Fruit fly (Drosophila melanogaster): Measurements from ENCODE around the gene tna.

tna gene

dm6 chr3L:10844548-10845530, 9.5 kb downstream of the tna start (continued):
- TF ChIP-seq Hey (tag; optimal IDR thresholded peaks at IDR 0.05) (peak; percentile 74), CG6254 (GFP tag; optimal IDR thresholded peaks at IDR 0.05) (peak; percentile 27), CG5180 (GFP tag; optimal IDR thresholded peaks at IDR 0.05) (peak; percentile 17), CG12155 (GFP tag; optimal IDR thresholded peaks at IDR 0.05) (peak; percentile 14), CG2202 (tag; optimal IDR thresholded peaks at IDR 0.05) (peak; percentile 56), sisA (GFP tag; IDR thresholded peaks at IDR 0.05) (0 out of 2 replicates have a peak, but pooled peaks have one; percentile 19), yki (optimal IDR thresholded peaks at IDR 0.05) (no peak), CG12299 (tag; optimal IDR thresholded peaks at IDR 0.05) (peak; percentile 2), inv (GFP tag; IDR thresholded peaks at IDR 0.05; ENCODE audit: partially characterized antibody) (no peak), CG8944 (GFP tag; optimal IDR thresholded peaks at IDR 0.05) (peak; percentile 3), twi (tag; optimal IDR thresholded peaks at IDR 0.05) (peak; percentile 20), Six4 (GFP tag; optimal IDR thresholded peaks at IDR 0.05) (no peak), CG1603 (tag; optimal IDR thresholded peaks at IDR 0.05) (peak; percentile 63), gfzf (GFP tag; optimal IDR thresholded peaks at IDR 0.05) (peak; percentile 15), Myb (GFP tag; optimal IDR thresholded peaks at IDR 0.05) (peak; percentile 17), Ssrp (tag; optimal IDR thresholded peaks at IDR 0.05) (peak; percentile 67), sens (GFP tag) (peak; percentile 95), dm (GFP tag; optimal IDR thresholded peaks at IDR 0.05) (peak; percentile 7), lola (GFP tag; optimal IDR thresholded peaks at IDR 0.05) (peak in 1 of 3 experiments; percentile 79), Kr (GFP tag; optimal IDR thresholded peaks at IDR 0.05) (peak; percentile 59), MESR4 (GFP tag; optimal IDR thresholded peaks at IDR 0.05) (no peak), Blimp-1 (GFP tag; optimal IDR thresholded peaks at IDR 0.05) (peak; percentile 56), CG7987 (GFP tag; optimal IDR thresholded peaks at IDR 0.05) (no peak), gsb-n (tag; optimal IDR thresholded peaks at IDR 0.05) (peak; percentile 11), CG4424 (GFP tag; optimal IDR thresholded peaks at IDR 0.05) (peak; percentile 58), D (optimal IDR thresholded peaks at IDR 0.05) (no peak), D (GFP tag; optimal IDR thresholded peaks at IDR 0.05) (peak; percentile 62), Atf-2 (GFP tag; optimal IDR thresholded peaks at IDR 0.05) (peak; percentile 44), Oli (tag; optimal IDR thresholded peaks at IDR 0.05) (peak; percentile 64), crol (GFP tag; IDR thresholded peaks at IDR 0.05) (peak; percentile 23; the same call in 1 of the 2 replicates), CG2129 (GFP tag; IDR thresholded peaks at IDR 0.05; ENCODE audit: partially characterized antibody) (no peak), HLH3B (GFP tag; IDR thresholded peaks at IDR 0.05) (no peak), mld (GFP tag; IDR thresholded peaks at IDR 0.05; ENCODE audit: partially characterized antibody) (no peak), PHDP (tag; optimal IDR thresholded peaks at IDR 0.05) (peak; percentile 26), CG12236 (GFP tag; optimal IDR thresholded peaks at IDR 0.05) (peak; percentile 1), nau (GFP tag; optimal IDR thresholded peaks at IDR 0.05) (peak; percentile 28), Mad (GFP tag; optimal IDR thresholded peaks at IDR 0.05) (no peak), CG33213 (GFP tag; optimal IDR thresholded peaks at IDR 0.05) (no peak), Jarid2 (GFP tag; optimal IDR thresholded peaks at IDR 0.05) (no peak), seq (GFP tag; IDR thresholded peaks at IDR 0.05) (0 out of 2 replicates have a peak, but pooled peaks have one; percentile 23), Med (GFP tag) (peak; percentile 72), HmgZ (tag; optimal IDR thresholded peaks at IDR 0.05) (no peak), CG8089 (GFP tag; optimal IDR thresholded peaks at IDR 0.05) (peak; percentile 24), abd-A (tag; optimal IDR thresholded peaks at IDR 0.05) (peak; percentile 19), Xbp1 (GFP tag; optimal IDR thresholded peaks at IDR 0.05) (peak; percentile 26), CG2678 (tag; optimal IDR thresholded peaks at IDR 0.05) (peak; percentile 57), zfh2 (GFP tag; optimal IDR thresholded peaks at IDR 0.05) (no peak), CG4820 (GFP tag; optimal IDR thresholded peaks at IDR 0.05) (peak; percentile 28)

All from whole organism, embryonic.